Worm (Caenorhabditis elegans): ENCODE measurements around the gene pax-2.

The pax-2 gene

ce11 chrIV:4204275-4204674 lies at the start of gene pax-2:
pax-2 (minus strand) TSS chrIV:4204375.
- TF ChIP-seq him-1 (tag; optimal IDR thresholded peaks at IDR 0.05), result no peak
- no peak for TF ChIP-seq W03F9.2 (tag; optimal IDR thresholded peaks at IDR 0.05)
- TF ChIP-seq dao-5 (tag; optimal IDR thresholded peaks at IDR 0.05), result no peak

- TF ChIP-seq dao-5 (tag; optimal IDR thresholded peaks at IDR 0.05), result no peak
- TF ChIP-seq him-1 (tag; optimal IDR thresholded peaks at IDR 0.05), result no peak
- no peak for TF ChIP-seq W03F9.2 (tag; optimal IDR thresholded peaks at IDR 0.05)
Measured at ce11 chrIV:4247770-4248169, 43.6 kb upstream of the pax-2 start, which contains the start of gene ama-1. ama-1 (plus strand) TSS chrIV:4248070.

ce11 chrIV:4247334-4247733 lies 43.2 kb upstream of the pax-2 start:
- TF ChIP-seq W03F9.2 (tag; optimal IDR thresholded peaks at IDR 0.05), result no peak
- no peak for TF ChIP-seq him-1 (tag; optimal IDR thresholded peaks at IDR 0.05)
- no peak for TF ChIP-seq dao-5 (tag; optimal IDR thresholded peaks at IDR 0.05)

- no peak for TF ChIP-seq him-1 (tag; optimal IDR thresholded peaks at IDR 0.05)
- TF ChIP-seq dao-5 (tag; optimal IDR thresholded peaks at IDR 0.05), result no peak
- TF ChIP-seq W03F9.2 (tag; optimal IDR thresholded peaks at IDR 0.05), result no peak
Measured at ce11 chrIV:4246493-4246892, 42.3 kb upstream of the pax-2 start, which contains the start of gene ttr-20. ttr-20 (plus strand) TSS chrIV:4246793.

- TF ChIP-seq him-1 (tag; optimal IDR thresholded peaks at IDR 0.05) (no peak), dao-5 (tag; optimal IDR thresholded peaks at IDR 0.05) (no peak), W03F9.2 (tag; optimal IDR thresholded peaks at IDR 0.05) (no peak)
Measured at ce11 chrIV:4244510-4244909, 40.3 kb upstream of the pax-2 start, which contains the start of gene col-34. col-34 (minus strand) TSS chrIV:4244610.

DNA sequence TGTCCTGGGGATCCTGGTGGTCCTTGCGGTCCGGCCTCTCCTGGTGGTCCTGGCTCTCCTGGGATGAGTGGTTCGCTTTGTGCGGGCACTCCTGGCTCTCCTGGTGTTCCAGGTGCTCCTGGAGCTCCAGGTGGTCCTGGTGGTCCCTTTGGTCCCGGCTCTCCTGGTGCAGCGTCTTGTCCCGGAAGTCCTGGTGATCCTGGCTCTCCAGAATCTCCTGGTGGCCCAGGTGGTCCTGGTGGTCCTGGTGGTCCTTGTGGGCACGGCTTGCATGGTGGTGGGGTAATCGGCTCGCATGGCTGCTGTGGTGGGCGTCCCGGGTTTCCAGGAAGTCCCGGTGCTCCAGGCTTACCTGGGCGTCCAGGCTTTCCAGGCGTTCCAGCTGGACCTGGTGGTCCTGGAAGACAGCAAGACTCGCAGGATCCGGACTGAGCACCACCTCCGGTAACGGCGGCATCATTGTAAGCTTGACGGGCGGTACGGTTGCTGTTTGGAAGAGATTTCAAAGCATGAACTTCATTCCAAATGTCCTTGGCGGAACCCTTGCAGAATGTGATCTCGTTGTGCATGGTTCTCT lies 39.7 kb upstream of the pax-2 start:
- TF ChIP-seq him-1 (tag; optimal IDR thresholded peaks at IDR 0.05) (no peak), W03F9.2 (tag; optimal IDR thresholded peaks at IDR 0.05) (no peak), dao-5 (tag; optimal IDR thresholded peaks at IDR 0.05) (no peak)

ce11 chrIV:4236671-4237070 lies 32.5 kb upstream of the pax-2 start:
- no peak for TF ChIP-seq W03F9.2 (tag; optimal IDR thresholded peaks at IDR 0.05)
- no peak for TF ChIP-seq him-1 (tag; optimal IDR thresholded peaks at IDR 0.05)
- no peak for TF ChIP-seq dao-5 (tag; optimal IDR thresholded peaks at IDR 0.05)

DNA sequence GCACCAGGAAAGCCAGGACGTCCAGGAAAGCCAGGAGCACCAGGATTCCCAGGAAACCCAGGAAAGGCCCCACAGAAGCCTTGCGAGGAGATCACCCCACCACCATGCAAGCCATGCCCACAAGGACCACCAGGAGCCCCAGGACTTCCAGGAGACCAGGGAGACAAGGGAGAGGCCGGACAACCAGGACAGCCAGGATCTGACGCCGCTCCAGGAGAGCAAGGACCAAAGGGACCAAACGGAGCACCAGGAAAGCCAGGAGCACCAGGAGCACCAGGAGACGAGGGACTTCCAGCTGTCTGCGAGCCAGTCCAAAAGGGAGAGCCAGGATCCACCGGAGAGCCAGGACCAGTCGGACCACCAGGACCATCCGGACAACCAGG lies 31.8 kb upstream of the pax-2 start:
- no peak for TF ChIP-seq him-1 (tag; optimal IDR thresholded peaks at IDR 0.05)
- TF ChIP-seq dao-5 (tag; optimal IDR thresholded peaks at IDR 0.05), result no peak
- TF ChIP-seq W03F9.2 (tag; optimal IDR thresholded peaks at IDR 0.05), result no peak

DNA sequence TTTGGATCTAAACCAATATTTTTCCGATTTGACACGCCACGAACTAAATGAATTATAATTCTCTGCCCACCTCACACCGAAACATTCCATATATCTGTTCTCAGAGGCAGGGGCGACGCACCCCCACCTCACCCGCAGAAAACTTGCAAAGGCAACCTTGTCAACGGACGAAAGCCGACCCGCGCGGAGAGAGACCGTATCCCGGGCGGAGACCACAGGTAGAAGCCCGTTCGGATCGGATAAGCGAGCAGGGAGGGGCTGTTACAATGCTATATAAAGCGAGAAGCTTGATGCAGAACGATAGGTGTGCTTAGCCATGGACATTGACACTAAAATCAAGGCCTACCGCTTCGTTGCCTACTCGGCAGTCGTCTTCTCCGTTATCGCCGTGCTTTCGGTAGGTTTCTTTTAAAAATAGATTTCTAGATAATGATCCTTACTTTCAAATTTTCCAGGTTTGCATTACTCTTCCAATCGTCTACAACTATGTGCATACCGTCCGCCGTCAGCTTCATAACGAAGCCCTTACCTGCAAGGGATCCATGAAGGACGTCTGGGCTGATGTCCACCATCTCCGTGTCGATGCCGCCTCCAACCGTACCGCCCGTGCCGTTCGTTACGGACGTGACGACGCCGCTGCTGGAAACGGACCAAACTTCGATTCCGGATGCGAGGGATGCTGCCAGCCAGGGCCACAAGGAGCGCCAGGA lies 31.3 kb upstream of the pax-2 start, which contains the start of the genes zipt-2.2 and dpy-13:
zipt-2.2 (minus strand) TSS at position 51 of the 710 bp plus-strand sequence.
dpy-13 (plus strand) TSS at position 300 of the 710 bp plus-strand sequence.
- TF ChIP-seq W03F9.2 (tag; optimal IDR thresholded peaks at IDR 0.05) (no peak), him-1 (tag; optimal IDR thresholded peaks at IDR 0.05) (no peak), dao-5 (tag; optimal IDR thresholded peaks at IDR 0.05) (no peak)

DNA sequence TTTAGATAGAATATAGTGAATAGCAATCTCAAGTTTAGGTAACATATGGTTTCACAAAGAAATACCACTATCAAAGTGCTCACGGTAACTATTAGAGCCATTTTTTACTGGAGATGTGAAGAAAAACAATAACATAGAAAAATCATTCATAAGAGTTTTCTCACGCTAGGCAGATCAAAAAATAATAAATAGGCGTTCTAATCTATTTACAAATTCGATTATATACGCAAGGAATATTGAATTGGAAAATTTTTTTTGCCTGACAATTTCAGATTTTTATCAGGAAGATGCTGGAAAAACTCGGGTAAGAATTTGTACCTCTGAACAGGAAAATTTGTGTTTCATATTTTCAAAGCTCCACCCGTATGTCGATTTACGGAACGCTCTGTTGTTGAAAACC lies 23.7 kb upstream of the pax-2 start, which contains the start of gene srbc-70:
srbc-70 (minus strand) TSS at position 101 of the 400 bp plus-strand sequence.
- TF ChIP-seq W03F9.2 (tag; optimal IDR thresholded peaks at IDR 0.05), result no peak
- no peak for TF ChIP-seq dao-5 (tag; optimal IDR thresholded peaks at IDR 0.05)
- no peak for TF ChIP-seq him-1 (tag; optimal IDR thresholded peaks at IDR 0.05)

DNA sequence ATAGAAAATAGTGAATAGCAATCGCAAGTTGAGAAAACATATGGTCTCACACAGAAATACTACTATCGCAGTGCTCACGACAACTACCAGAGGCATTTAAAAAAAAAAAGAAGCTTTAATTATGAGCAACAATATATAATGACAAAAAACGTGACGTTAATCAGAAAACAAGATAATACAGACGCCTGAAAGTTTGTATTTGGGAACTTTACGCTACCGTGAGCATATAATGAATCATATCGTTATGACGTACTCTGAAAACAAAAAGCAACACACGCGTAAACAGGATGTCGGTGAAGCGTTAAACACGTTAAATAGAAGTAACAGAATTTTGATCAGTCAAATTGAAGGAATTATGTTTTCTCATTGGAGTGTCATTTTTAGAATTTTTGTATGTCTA lies 21.7 kb upstream of the pax-2 start, which contains the start of gene srbc-71:
srbc-71 (minus strand) TSS at position 101 of the 400 bp plus-strand sequence.
- no peak for TF ChIP-seq him-1 (tag; optimal IDR thresholded peaks at IDR 0.05)
- TF ChIP-seq dao-5 (tag; optimal IDR thresholded peaks at IDR 0.05), result no peak
- TF ChIP-seq W03F9.2 (tag; optimal IDR thresholded peaks at IDR 0.05), result no peak

DNA sequence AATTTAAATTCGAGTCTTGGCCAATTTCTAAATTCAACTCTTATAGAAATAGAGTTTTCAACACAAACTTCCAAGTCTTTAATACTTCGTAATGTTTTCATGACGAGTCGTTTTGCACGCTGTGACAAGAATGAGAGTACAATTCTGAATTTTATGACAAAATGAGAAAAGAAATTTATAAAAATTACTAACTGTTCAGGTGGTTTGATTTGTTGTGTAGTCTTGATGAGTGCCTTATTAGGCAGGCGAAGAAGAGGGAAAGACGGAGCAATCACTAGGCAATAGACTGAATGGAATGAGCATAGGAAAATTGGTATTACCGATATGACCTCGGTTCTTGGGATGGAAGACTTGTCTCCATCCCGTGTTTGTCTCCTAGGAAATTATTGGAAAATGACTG lies 15.8 kb upstream of the pax-2 start, which contains the start of gene F30B5.11:
F30B5.11 (minus strand) TSS at position 101 of the 400 bp plus-strand sequence.
- TF ChIP-seq W03F9.2 (tag; optimal IDR thresholded peaks at IDR 0.05), result no peak
- no peak for TF ChIP-seq dao-5 (tag; optimal IDR thresholded peaks at IDR 0.05)
- TF ChIP-seq him-1 (tag; optimal IDR thresholded peaks at IDR 0.05), result no peak

ce11 chrIV:4218276-4218675 lies 14.1 kb upstream of the pax-2 start:
- TF ChIP-seq W03F9.2 (tag; optimal IDR thresholded peaks at IDR 0.05), result no peak
- no peak for TF ChIP-seq him-1 (tag; optimal IDR thresholded peaks at IDR 0.05)
- no peak for TF ChIP-seq dao-5 (tag; optimal IDR thresholded peaks at IDR 0.05)

All from whole organism, L4/young adult.